Fruit fly (Drosophila melanogaster) whole organism, prepupa: ENCODE results near the gene eIF2beta.

Experiments
- CG10669 ChIP-seq: fragments of 200-800 bp; sonication (Bioruptor generic); optimal IDR thresholded peaks from 3 replicates; lab custom pipeline; 2018; ENCODE audit warnings: missing biosample characterization, mild to moderate bottlenecking, missing genetic modification characterization, moderate library complexity
- CG11294 ChIP-seq: fragments of 200-800 bp; sonication (Bioruptor generic); IDR thresholded peaks from 2 replicates; pipeline ENCODE4 v1.3.6; 2022; ENCODE audit warnings: missing biosample characterization, missing genetic modification characterization
- CG11762 ChIP-seq: fragments of 200-800 bp; sonication (Bioruptor generic); optimal IDR thresholded peaks from 3 replicates; lab custom pipeline; 2016; ENCODE audit warnings: missing biosample characterization, missing genetic modification characterization; ENCODE audit not compliant: insufficient read depth
- CG15336 ChIP-seq: fragments of 200-800 bp; sonication (Bioruptor generic); IDR thresholded peaks from 2 replicates; pipeline ENCODE4 v1.3.6; 2022; ENCODE audit warnings: missing biosample characterization, missing genetic modification characterization
- CG1621 ChIP-seq: fragments of 200-800 bp; sonication (Bioruptor generic); optimal IDR thresholded peaks from 3 replicates; lab custom pipeline; 2018; ENCODE audit warnings: missing biosample characterization, mild to moderate bottlenecking, missing genetic modification characterization
- CG16779 ChIP-seq: fragments of 200-800 bp; sonication (Bioruptor generic); optimal IDR thresholded peaks from 3 replicates; lab custom pipeline; 2017; ENCODE audit warnings: missing biosample characterization, mild to moderate bottlenecking, missing genetic modification characterization
- CG3032 ChIP-seq: fragments of 200-800 bp; optimal IDR thresholded peaks from 2 replicates; lab custom pipeline; 2019; ENCODE audit warnings: missing biosample characterization, mild to moderate bottlenecking, missing genetic modification characterization, moderate library complexity
- CG31627 ChIP-seq: fragments of 200-800 bp; sonication (Bioruptor generic); optimal IDR thresholded peaks from 3 replicates; lab custom pipeline; 2016; ENCODE audit warnings: missing biosample characterization, missing genetic modification characterization
- CG34406 ChIP-seq: fragments of 200-800 bp; sonication (Bioruptor generic); optimal IDR thresholded peaks from 3 replicates; lab custom pipeline; 2016; ENCODE audit warnings: missing biosample characterization, missing genetic modification characterization
- CG3919 ChIP-seq: fragments of 200-800 bp; sonication (Bioruptor generic); optimal IDR thresholded peaks from 3 replicates; lab custom pipeline; 2016; ENCODE audit warnings: missing biosample characterization, missing genetic modification characterization
- CG4318 ChIP-seq: fragments of 200-800 bp; sonication (Bioruptor generic); optimal IDR thresholded peaks from 3 replicates; lab custom pipeline; 2017; ENCODE audit warnings: missing biosample characterization, mild to moderate bottlenecking, missing genetic modification characterization
- CG6163 ChIP-seq: fragments of 200-800 bp; sonication (Bioruptor generic); IDR thresholded peaks from 3 replicates; pipeline ENCODE4 v1.3.6; 2022; ENCODE audit warnings: missing biosample characterization, missing genetic modification characterization
- CG6276 ChIP-seq: fragments of 200-800 bp; sonication (Bioruptor generic); optimal IDR thresholded peaks from 2 replicates; lab custom pipeline; 2017; ENCODE audit warnings: missing biosample characterization, mild to moderate bottlenecking, missing genetic modification characterization
- CG6792 ChIP-seq: fragments of 200-800 bp; sonication (Bioruptor generic); optimal IDR thresholded peaks from 3 replicates; lab custom pipeline; 2016; ENCODE audit warnings: missing biosample characterization, missing genetic modification characterization
- CG6854 ChIP-seq: fragments of 200-800 bp; sonication (Bioruptor generic); optimal IDR thresholded peaks from 2 replicates; lab custom pipeline; 2017; ENCODE audit warnings: missing biosample characterization, mild to moderate bottlenecking, missing genetic modification characterization
- CG8119 ChIP-seq: fragments of 200-800 bp; sonication (Bioruptor generic); IDR thresholded peaks from 3 replicates; pipeline ENCODE4 v1.3.6; 2022; ENCODE audit warnings: missing biosample characterization, missing genetic modification characterization
- CG8632 ChIP-seq: fragments of 200-800 bp; sonication (Bioruptor generic); optimal IDR thresholded peaks from 3 replicates; lab custom pipeline; 2016; ENCODE audit warnings: missing biosample characterization, missing genetic modification characterization
- CG9139 ChIP-seq: fragments of 200-800 bp; sonication (Bioruptor generic); optimal IDR thresholded peaks from 3 replicates; lab custom pipeline; 2017; ENCODE audit warnings: missing biosample characterization, mild to moderate bottlenecking, missing genetic modification characterization
- Eip93F ChIP-seq: fragments of 200-800 bp; sonication (Bioruptor generic); optimal IDR thresholded peaks from 2 replicates; lab custom pipeline; 2016; ENCODE audit warnings: missing biosample characterization, mild to moderate bottlenecking, missing genetic modification characterization
- Ets96B ChIP-seq: fragments of 200-800 bp; optimal IDR thresholded peaks from 2 replicates; lab custom pipeline; 2019; ENCODE audit warnings: missing biosample characterization, mild to moderate bottlenecking, missing genetic modification characterization, moderate library complexity
- Gug ChIP-seq: fragments of 200-800 bp; sonication (Bioruptor generic); IDR thresholded peaks from 2 replicates; pipeline ENCODE4 v1.3.6; 2022; ENCODE audit warnings: missing biosample characterization, missing genetic modification characterization
- Hr38 ChIP-seq: sonication (Bioruptor generic); optimal IDR thresholded peaks from 2 replicates; lab custom pipeline; 2016; ENCODE audit warnings: missing biosample characterization, missing genetic modification characterization
- Hr39 ChIP-seq: fragments of 200-800 bp; sonication (Bioruptor generic); optimal IDR thresholded peaks from 2 replicates; lab custom pipeline; 2016; ENCODE audit warnings: missing biosample characterization, missing genetic modification characterization
- OdsH ChIP-seq: fragments of 200-800 bp; sonication (Bioruptor generic); optimal IDR thresholded peaks from 3 replicates; lab custom pipeline; 2016; ENCODE audit warnings: missing biosample characterization, missing genetic modification characterization
- Sox102F ChIP-seq: fragments of 200-800 bp; sonication (Bioruptor generic); optimal IDR thresholded peaks from 2 replicates; lab custom pipeline; 2016; ENCODE audit warnings: missing biosample characterization, mild to moderate bottlenecking, missing genetic modification characterization
- Sox14 ChIP-seq: fragments of 200-800 bp; sonication (Bioruptor generic); optimal IDR thresholded peaks from 3 replicates; lab custom pipeline; 2016; ENCODE audit warnings: missing biosample characterization, missing genetic modification characterization
- Sox15 ChIP-seq: fragments of 200-800 bp; sonication (Bioruptor generic); optimal IDR thresholded peaks from 3 replicates; lab custom pipeline; 2016; ENCODE audit warnings: missing biosample characterization, missing genetic modification characterization
- acj6 ChIP-seq: fragments of 200-800 bp; sonication (Bioruptor generic); optimal IDR thresholded peaks from 3 replicates; lab custom pipeline; 2016; ENCODE audit warnings: missing biosample characterization, missing genetic modification characterization
- cyc ChIP-seq: fragments of 200-800 bp; sonication (Bioruptor generic); optimal IDR thresholded peaks from 3 replicates; lab custom pipeline; 2016; ENCODE audit warnings: missing biosample characterization, missing genetic modification characterization
- dac ChIP-seq: fragments of 200-800 bp; sonication (Bioruptor generic); optimal IDR thresholded peaks from 2 replicates; lab custom pipeline; 2017; ENCODE audit warnings: missing biosample characterization, mild to moderate bottlenecking, missing genetic modification characterization
- dsx ChIP-seq: fragments of 200-800 bp; optimal IDR thresholded peaks from 3 replicates; lab custom pipeline; 2019; ENCODE audit warnings: missing biosample characterization, mild to moderate bottlenecking, missing genetic modification characterization, moderate library complexity; ENCODE audit not compliant: poor library complexity, severe bottlenecking
- esn ChIP-seq: fragments of 200-800 bp; sonication (Bioruptor generic); optimal IDR thresholded peaks from 2 replicates; lab custom pipeline; 2016; ENCODE audit warnings: missing biosample characterization, mild to moderate bottlenecking, missing genetic modification characterization, moderate library complexity
- fd59A ChIP-seq: fragments of 200-800 bp; sonication (Bioruptor generic); optimal IDR thresholded peaks from 2 replicates; lab custom pipeline; 2017; ENCODE audit warnings: missing biosample characterization, mild to moderate bottlenecking, missing genetic modification characterization, missing genetic modification reagents
- fd85E ChIP-seq: fragments of 200-800 bp; sonication (Bioruptor generic); optimal IDR thresholded peaks from 3 replicates; lab custom pipeline; 2016; ENCODE audit warnings: missing biosample characterization, missing genetic modification characterization
- fkh ChIP-seq: fragments of 200-800 bp; sonication (Bioruptor generic); optimal IDR thresholded peaks from 3 replicates; lab custom pipeline; 2017; ENCODE audit warnings: missing biosample characterization, mild to moderate bottlenecking, missing genetic modification characterization, moderate library complexity
- lz ChIP-seq: fragments of 200-800 bp; sonication (Bioruptor generic); optimal IDR thresholded peaks from 3 replicates; lab custom pipeline; 2016; ENCODE audit warnings: missing biosample characterization, missing genetic modification characterization
- net ChIP-seq: fragments of 200-800 bp; sonication (Bioruptor generic); optimal IDR thresholded peaks from 3 replicates; lab custom pipeline; 2016; ENCODE audit warnings: missing biosample characterization, missing genetic modification characterization
- pdm3 ChIP-seq: fragments of 200-800 bp; sonication (Bioruptor generic); optimal IDR thresholded peaks from 3 replicates; lab custom pipeline; 2016; ENCODE audit warnings: missing biosample characterization, missing genetic modification characterization
- salr ChIP-seq, 2 experiments: fragments of 200-800 bp; sonication (Bioruptor generic); optimal IDR thresholded peaks; 3 replicates each; lab custom pipeline; 2016 to 2018; ENCODE audit warnings: missing biosample characterization in 2 of 2, missing genetic modification characterization in 2 of 2, mild to moderate bottlenecking in 1 of 2
- spab ChIP-seq: fragments of 200-800 bp; sonication (Bioruptor generic); optimal IDR thresholded peaks from 2 replicates; lab custom pipeline; 2017; ENCODE audit warnings: missing biosample characterization, mild to moderate bottlenecking, missing genetic modification characterization, missing genetic modification reagents
- ss ChIP-seq, 2 experiments: fragments of 200-800 bp; sonication (Bioruptor generic); optimal IDR thresholded peaks; 2 replicates in 1 of 2; 3 replicates in 1 of 2; lab custom pipeline; 2017 to 2018; ENCODE audit warnings: mild to moderate bottlenecking in 2 of 2, missing biosample characterization in 2 of 2, missing genetic modification characterization in 2 of 2, moderate library complexity in 1 of 2
- svp ChIP-seq: fragments of 200-800 bp; sonication (Bioruptor generic); peaks from one replicate; lab custom pipeline; 2016; ENCODE audit warnings: missing biosample characterization, missing genetic modification characterization
- topi ChIP-seq: fragments of 200-800 bp; sonication (Bioruptor generic); optimal IDR thresholded peaks from 3 replicates; lab custom pipeline; 2016; ENCODE audit warnings: missing biosample characterization, missing genetic modification characterization

eIF2beta gene

DNA sequence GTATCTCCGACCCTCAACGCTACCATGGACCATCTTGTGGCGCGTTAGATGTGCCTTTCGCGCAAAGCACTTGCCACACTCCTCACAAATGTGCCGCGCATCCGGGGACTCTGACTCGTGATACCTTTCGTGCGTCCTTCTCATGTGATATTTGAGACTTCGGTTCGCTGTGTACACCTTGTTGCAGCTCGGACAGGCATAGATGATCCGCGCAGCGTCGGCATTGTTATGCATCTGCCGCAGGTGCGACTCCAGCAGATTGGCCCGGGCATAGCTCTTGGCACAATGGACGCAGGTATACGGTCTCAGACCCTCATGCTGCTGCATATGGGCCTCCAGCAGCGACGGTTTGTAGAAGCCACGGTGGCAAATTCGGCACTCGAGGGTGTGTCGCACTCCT, 20.5 kb downstream of the eIF2beta start:
- TF ChIP-seq pdm3 (GFP tag; lab: Kevin White, UChicago) (no peak), svp (GFP tag; lab: Kevin White, UChicago) (no peak)

DNA sequence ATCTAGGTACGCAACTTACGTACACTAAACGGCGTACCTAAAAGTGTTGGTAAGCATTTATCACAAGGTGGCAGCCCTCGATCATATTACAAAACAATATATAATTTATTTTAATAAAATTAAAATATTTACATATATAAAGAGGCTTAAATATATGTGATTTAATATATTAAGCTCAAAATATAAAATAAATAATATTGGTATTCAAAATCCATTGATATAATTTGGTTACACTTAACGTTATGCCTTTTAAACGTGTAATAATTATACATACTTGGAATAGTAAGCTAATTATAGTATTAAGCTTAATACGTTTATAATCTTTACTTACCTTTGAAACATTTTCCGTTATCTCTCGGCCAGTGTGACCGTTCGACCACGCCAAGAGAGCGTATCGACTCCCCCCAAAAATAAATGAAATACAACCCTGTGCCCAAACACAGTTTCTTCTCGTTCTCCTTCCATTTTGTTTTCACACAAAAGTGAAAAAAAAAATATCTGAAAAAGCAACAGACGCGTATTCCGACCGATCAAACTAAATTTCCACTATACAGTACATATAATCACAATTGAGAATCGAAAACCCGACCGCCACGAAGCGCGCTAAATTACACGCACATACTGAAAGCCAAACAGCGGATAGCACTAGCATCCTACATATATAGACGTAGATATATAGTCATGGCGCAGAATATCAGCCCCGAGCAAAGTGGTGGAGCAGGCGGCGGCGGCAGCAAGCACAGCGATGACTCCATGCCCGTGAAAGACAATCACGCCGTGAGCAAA, 22.5 kb downstream of the eIF2beta start, which contains the start of the genes CG10646 and vih:
Gene CG10646 (minus strand): TSS at position 30 of the 786 bp plus-strand sequence.
Gene vih (plus strand): TSS at position 428 of the 786 bp plus-strand sequence.
- no peak for TF ChIP-seq fd59A (GFP tag; lab: Kevin White, UChicago)
- no peak for TF ChIP-seq pdm3 (GFP tag; lab: Kevin White, UChicago)
- TF ChIP-seq CG31627 (GFP tag; lab: Kevin White, UChicago): peak; percentile 31
- TF ChIP-seq fkh: peak; percentile 45
- TF ChIP-seq cyc (GFP tag; lab: Kevin White, UChicago): peak; percentile 54
- no peak for TF ChIP-seq OdsH (GFP tag; lab: Kevin White, UChicago)
- no peak for TF ChIP-seq CG8632 (GFP tag; lab: Kevin White, UChicago)
- no peak for TF ChIP-seq CG9139 (GFP tag; lab: Kevin White, UChicago)
- TF ChIP-seq CG3919 (GFP tag; lab: Kevin White, UChicago): peak; percentile 54
- 0 out of 2 replicates have a peak, but pooled peaks have one; percentile 35 for TF ChIP-seq CG15336 (GFP tag; lab: Robert Waterston, UW)
- TF ChIP-seq CG6854: no peak
- 0 out of 3 replicates have a peak, but pooled peaks have one; percentile 18 for TF ChIP-seq CG6163 (GFP tag; lab: Robert Waterston, UW)
- peak; percentile 32; the same call in 1 of the 3 replicates for TF ChIP-seq CG8119 (GFP tag; lab: Robert Waterston, UW)
- TF ChIP-seq CG6276: no peak
- TF ChIP-seq Sox15 (GFP tag; lab: Kevin White, UChicago): no peak
- TF ChIP-seq CG11762: peak; percentile 8
- peak; percentile 19 for TF ChIP-seq CG34406 (GFP tag; lab: Kevin White, UChicago)
- peak; percentile 21 for TF ChIP-seq CG3032
- TF ChIP-seq CG6792 (GFP tag; lab: Kevin White, UChicago): peak; percentile 21
- no peak for TF ChIP-seq Sox14 (GFP tag; lab: Kevin White, UChicago)
- peak; percentile 54 for TF ChIP-seq esn (GFP tag; lab: Kevin White, UChicago)
- no peak for TF ChIP-seq CG10669 (GFP tag; lab: Kevin White, UChicago)
- TF ChIP-seq Ets96B (tag; lab: Kevin White, UChicago): peak; percentile 4
- TF ChIP-seq CG1621: peak; percentile 11
- TF ChIP-seq Hr38 (GFP tag; lab: Kevin White, UChicago): no peak
- TF ChIP-seq Eip93F (GFP tag; lab: Kevin White, UChicago): peak; percentile 52

DNA sequence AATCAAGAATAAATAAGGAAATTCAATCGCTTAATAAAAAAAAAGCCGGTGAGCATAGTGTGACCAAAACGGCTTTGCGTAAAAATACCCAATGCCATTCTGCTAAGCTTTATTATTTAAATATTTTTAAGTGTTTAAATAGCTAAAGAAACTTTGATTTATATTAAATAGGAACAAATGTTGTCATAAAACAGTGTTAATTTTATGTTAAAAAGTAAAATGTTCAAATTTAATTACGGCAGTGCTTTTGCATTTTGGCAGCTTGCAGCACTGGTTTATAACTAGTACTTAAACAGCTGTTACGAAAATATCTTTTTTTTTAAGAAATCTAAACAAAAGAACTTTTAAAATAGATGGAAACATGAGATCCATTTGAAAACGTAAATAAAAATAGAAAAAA, 25.3 kb downstream of the eIF2beta start, which contains the start of the genes CG10638 and CG10681:
Gene CG10638 (minus strand): TSS at position 63 of the 400 bp plus-strand sequence.
Gene CG10681 (plus strand): TSS at position 265 of the 400 bp plus-strand sequence.
- TF ChIP-seq spab (no peak), dac (no peak), fd59A (GFP tag; lab: Kevin White, UChicago) (no peak), Hr38 (GFP tag; lab: Kevin White, UChicago) (no peak), Sox15 (GFP tag; lab: Kevin White, UChicago) (no peak), Sox14 (GFP tag; lab: Kevin White, UChicago) (peak; percentile 81), Hr39 (GFP tag; lab: Kevin White, UChicago) (no peak), fkh (peak; percentile 65), CG34406 (GFP tag; lab: Kevin White, UChicago) (peak; percentile 34), CG4318 (GFP tag; lab: Kevin White, UChicago) (no peak), CG6792 (GFP tag; lab: Kevin White, UChicago) (peak; percentile 1), topi (GFP tag; lab: Kevin White, UChicago) (peak; percentile 59), Gug (no peak), salr (GFP tag; optimal IDR thresholded peaks at IDR 0.05; lab: Kevin White, UChicago) (no peak), lz (peak; percentile 49), esn (GFP tag; lab: Kevin White, UChicago) (peak; percentile 74), CG11294 (GFP tag; lab: Robert Waterston, UW) (no peak), acj6 (GFP tag; lab: Kevin White, UChicago) (peak; percentile 52), ss (GFP tag; optimal IDR thresholded peaks at IDR 0.05; lab: Kevin White, UChicago) (no peak), CG6854 (peak; percentile 33), CG16779 (tag; lab: Kevin White, UChicago) (no peak), net (GFP tag; lab: Kevin White, UChicago) (no peak), cyc (GFP tag; lab: Kevin White, UChicago) (peak; percentile 43), CG6163 (GFP tag; lab: Robert Waterston, UW) (no peak), CG3032 (peak; percentile 35), dsx (GFP tag; lab: Kevin White, UChicago) (peak; percentile 13), Sox102F (no peak), CG8632 (GFP tag; lab: Kevin White, UChicago) (peak; percentile 4), fd85E (GFP tag; lab: Kevin White, UChicago) (no peak), CG11762 (no peak), CG31627 (GFP tag; lab: Kevin White, UChicago) (peak; percentile 40), CG10669 (GFP tag; lab: Kevin White, UChicago) (no peak)
